Worm (Caenorhabditis elegans) whole organism, midembryonic: ENCODE measurements around the gene trpp-4.

Source experiments
- cog-1 ChIP-seq: sonication (generic microtip); optimal IDR thresholded peaks from 2 replicates; lab custom pipeline; 2016; ENCODE audit warnings: missing genetic modification characterization, missing compliant biosample characterization
- flt-1 ChIP-seq: fragments of 200-800 bp; sonication (Bioruptor generic); IDR thresholded peaks from 2 replicates; pipeline ENCODE4 v1.3.6; 2022; ENCODE audit warnings: missing genetic modification characterization, missing compliant biosample characterization
- med-1 ChIP-seq: sonication (generic microtip); optimal IDR thresholded peaks from 2 replicates; lab custom pipeline; 2017; ENCODE audit warnings: missing genetic modification characterization, mild to moderate bottlenecking, missing compliant biosample characterization, antibody characterized with exemption, missing genetic modification reagents; ENCODE audit not compliant: insufficient read depth
- ref-1 ChIP-seq: fragments of 200-800 bp; sonication (Bioruptor generic); conservative IDR thresholded peaks from 2 replicates; pipeline ENCODE4 v1.3.6; 2022; ENCODE audit warnings: missing genetic modification reagents, missing genetic modification characterization, missing compliant biosample characterization
- tab-1 ChIP-seq: fragments of 200-800 bp; sonication (Bioruptor generic); IDR thresholded peaks from 2 replicates; pipeline ENCODE4 v1.3.6; 2022; ENCODE audit warnings: missing genetic modification characterization, missing compliant biosample characterization
- ztf-23 ChIP-seq: fragments of 200-800 bp; sonication (Bioruptor generic); IDR thresholded peaks from 2 replicates; pipeline ENCODE4 v1.3.6; 2022; ENCODE audit warnings: missing genetic modification reagents, missing genetic modification characterization, missing compliant biosample characterization

DNA sequence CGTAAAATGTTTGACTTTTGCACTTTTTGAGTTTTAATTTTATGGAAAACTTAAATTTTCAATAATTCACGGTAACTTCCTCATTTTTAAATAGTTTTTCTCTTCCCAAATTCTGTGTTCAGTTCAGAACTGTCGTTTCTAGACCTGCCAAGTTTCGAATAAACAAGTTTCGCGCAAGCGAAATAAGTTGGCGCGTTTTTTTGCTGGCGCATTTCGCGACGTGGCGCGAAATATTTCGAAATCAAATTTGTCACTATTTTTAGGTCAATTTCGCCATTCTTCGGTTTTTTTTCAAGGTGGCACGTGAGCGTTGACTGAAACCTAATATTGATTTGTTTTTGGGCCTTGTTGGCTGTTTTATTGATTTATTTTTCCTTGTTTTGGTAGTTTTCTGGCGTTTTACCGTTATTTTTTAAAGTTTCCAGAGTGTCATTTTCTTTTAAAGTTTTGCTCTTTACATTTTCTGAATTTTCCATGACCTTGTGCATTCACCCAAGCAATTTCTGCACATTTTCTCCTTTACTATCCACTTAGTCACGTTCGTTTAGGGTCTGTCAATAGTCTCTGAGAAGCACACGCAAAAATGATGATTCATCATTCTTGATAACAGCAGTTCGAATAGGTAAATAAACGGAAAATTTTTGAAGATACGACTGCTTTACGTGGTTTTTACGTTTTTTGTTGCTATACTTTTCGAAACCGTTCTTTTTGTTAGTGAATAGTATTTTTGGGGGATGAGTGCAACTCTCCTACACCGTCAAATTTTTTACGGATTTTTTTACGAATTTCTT lies 17.4 kb upstream of the trpp-4 start:
- TF ChIP-seq flt-1 (GFP tag; lab: Robert Waterston, UW), result no peak
- no peak for TF ChIP-seq ztf-23 (GFP tag; lab: Robert Waterston, UW)
- TF ChIP-seq ref-1 (GFP tag; lab: Robert Waterston, UW), result no peak
- no peak for TF ChIP-seq tab-1
- no peak for TF ChIP-seq med-1 (GFP tag; lab: Kevin White, UChicago)
- TF ChIP-seq cog-1 (tag; lab: Kevin White, UChicago), result no peak
